Fruit fly (Drosophila melanogaster) whole organism, prepupa: ENCODE measurements around the gene Ork1.

Experiments
- CG10669 ChIP-seq: fragments of 200-800 bp; sonication (Bioruptor generic); optimal IDR thresholded peaks from 3 replicates; lab custom pipeline; 2018; ENCODE audit warnings: missing biosample characterization, mild to moderate bottlenecking, missing genetic modification characterization, moderate library complexity
- CG34406 ChIP-seq: fragments of 200-800 bp; sonication (Bioruptor generic); optimal IDR thresholded peaks from 3 replicates; lab custom pipeline; 2016; ENCODE audit warnings: missing biosample characterization, missing genetic modification characterization
- CG3919 ChIP-seq: fragments of 200-800 bp; sonication (Bioruptor generic); optimal IDR thresholded peaks from 3 replicates; lab custom pipeline; 2016; ENCODE audit warnings: missing biosample characterization, missing genetic modification characterization
- CG6163 ChIP-seq: fragments of 200-800 bp; sonication (Bioruptor generic); IDR thresholded peaks from 3 replicates; pipeline ENCODE4 v1.3.6; 2022; ENCODE audit warnings: missing biosample characterization, missing genetic modification characterization
- achi ChIP-seq: fragments of 200-800 bp; sonication (Bioruptor generic); optimal IDR thresholded peaks from 3 replicates; lab custom pipeline; 2016; ENCODE audit warnings: missing biosample characterization, missing genetic modification characterization
- cyc ChIP-seq: fragments of 200-800 bp; sonication (Bioruptor generic); optimal IDR thresholded peaks from 3 replicates; lab custom pipeline; 2016; ENCODE audit warnings: missing biosample characterization, missing genetic modification characterization
- dsx ChIP-seq: fragments of 200-800 bp; optimal IDR thresholded peaks from 3 replicates; lab custom pipeline; 2019; ENCODE audit warnings: missing biosample characterization, mild to moderate bottlenecking, missing genetic modification characterization, moderate library complexity; ENCODE audit not compliant: poor library complexity, severe bottlenecking
- fd59A ChIP-seq: fragments of 200-800 bp; sonication (Bioruptor generic); optimal IDR thresholded peaks from 2 replicates; lab custom pipeline; 2017; ENCODE audit warnings: missing biosample characterization, mild to moderate bottlenecking, missing genetic modification characterization, missing genetic modification reagents
- net ChIP-seq: fragments of 200-800 bp; sonication (Bioruptor generic); optimal IDR thresholded peaks from 3 replicates; lab custom pipeline; 2016; ENCODE audit warnings: missing biosample characterization, missing genetic modification characterization
- salr ChIP-seq, 2 experiments: fragments of 200-800 bp; sonication (Bioruptor generic); optimal IDR thresholded peaks; 3 replicates each; lab custom pipeline; 2016 to 2018; ENCODE audit warnings: missing biosample characterization in 2 of 2, missing genetic modification characterization in 2 of 2, mild to moderate bottlenecking in 1 of 2
- svp ChIP-seq: fragments of 200-800 bp; sonication (Bioruptor generic); peaks from one replicate; lab custom pipeline; 2016; ENCODE audit warnings: missing biosample characterization, missing genetic modification characterization

- TF ChIP-seq fd59A = no peak
- TF ChIP-seq salr (GFP tag; optimal IDR thresholded peaks at IDR 0.05; lab: Kevin White, UChicago) = no peak
- peak; percentile 9 for TF ChIP-seq net (GFP tag; lab: Kevin White, UChicago)
- no peak for TF ChIP-seq achi (GFP tag; lab: Kevin White, UChicago)
- TF ChIP-seq CG3919 (GFP tag; lab: Kevin White, UChicago) = no peak
- no peak for TF ChIP-seq dsx (GFP tag; lab: Kevin White, UChicago)
- TF ChIP-seq CG34406 (GFP tag; lab: Kevin White, UChicago) = no peak
- TF ChIP-seq CG6163 (GFP tag; lab: Robert Waterston, UW) = 0 out of 3 replicates have a peak, but pooled peaks have one; percentile 17
- no peak for TF ChIP-seq cyc (GFP tag; lab: Kevin White, UChicago)
- TF ChIP-seq CG10669 = no peak
- TF ChIP-seq svp (GFP tag; lab: Kevin White, UChicago) = peak; percentile 79
Measured at dm6 chrX:10877087-10877935, 13.7 kb downstream of the Ork1 start, which contains the start of gene CG1637.
